Fruit fly (Drosophila melanogaster): ENCODE results near the gene CG31106.

The CG31106 gene

DNA sequence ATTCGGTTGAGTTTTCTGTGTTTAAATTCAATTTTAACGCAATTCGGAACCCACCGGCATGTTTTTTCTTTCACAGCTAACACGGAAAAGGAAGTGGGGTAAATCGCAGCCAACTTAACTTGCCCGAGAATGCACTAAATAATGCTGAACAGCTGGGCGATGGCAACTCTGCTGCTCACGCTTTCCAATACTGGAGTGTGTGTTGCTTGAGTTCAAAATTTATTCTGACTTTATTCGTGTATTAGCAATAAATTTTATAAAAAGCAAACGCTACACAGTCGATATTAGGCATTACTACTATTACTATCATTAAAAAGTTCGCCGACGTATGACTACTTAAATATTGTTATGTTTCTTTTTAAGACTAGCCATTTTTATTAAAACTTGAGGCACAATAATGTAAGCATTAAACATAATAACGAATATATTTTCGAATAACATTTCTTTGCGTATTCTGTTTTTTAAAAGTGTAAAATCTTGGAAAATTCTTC, 31.3 kb downstream of the CG31106 start, which contains the start of the genes RpS27 and Nup37 (continued):
- peak; percentile 91 for TF ChIP-seq zen (tag; optimal IDR thresholded peaks at IDR 0.05)
- peak; percentile 99 for TF ChIP-seq ac (GFP tag; optimal IDR thresholded peaks at IDR 0.05)
- TF ChIP-seq CG14014 (GFP tag; IDR thresholded peaks at IDR 0.05): peak; percentile 95
- peak; percentile 95 for TF ChIP-seq tgo (GFP tag; IDR thresholded peaks at IDR 0.05)
- TF ChIP-seq CG5953 (GFP tag; IDR thresholded peaks at IDR 0.05): peak; percentile 96
- peak; percentile 100 for TF ChIP-seq YL-1 (GFP tag; optimal IDR thresholded peaks at IDR 0.05)
- TF ChIP-seq nerfin-2 (GFP tag; IDR thresholded peaks at IDR 0.05; ENCODE audit: partially characterized antibody): no peak
- TF ChIP-seq h (optimal IDR thresholded peaks at IDR 0.05): no peak
- peak; percentile 100 for TF ChIP-seq caup (GFP tag; optimal IDR thresholded peaks at IDR 0.05; ENCODE audit: severe bottlenecking)
- peak; percentile 99 for TF ChIP-seq CG8089 (GFP tag; optimal IDR thresholded peaks at IDR 0.05)
- TF ChIP-seq CG3163 (GFP tag; optimal IDR thresholded peaks at IDR 0.05): peak; percentile 94
- TF ChIP-seq grau (tag; optimal IDR thresholded peaks at IDR 0.05): peak; percentile 92
- peak; percentile 94 for TF ChIP-seq CG31388 (GFP tag; optimal IDR thresholded peaks at IDR 0.05)
- TF ChIP-seq CG6854 (GFP tag; optimal IDR thresholded peaks at IDR 0.05): peak; percentile 97
- TF ChIP-seq CG4424 (GFP tag; optimal IDR thresholded peaks at IDR 0.05): peak; percentile 98
- peak; percentile 98 for TF ChIP-seq CG30431 (GFP tag; optimal IDR thresholded peaks at IDR 0.05)
- TF ChIP-seq CG7372 (GFP tag; IDR thresholded peaks at IDR 0.05): peak; percentile 94
- peak; percentile 94 to 97 for TF ChIP-seq Pdp1 (GFP tag; optimal IDR thresholded peaks at IDR 0.05)
- TF ChIP-seq CG7357 (GFP tag; IDR thresholded peaks at IDR 0.05): peak; percentile 73
- TF ChIP-seq Ets97D (GFP tag; optimal IDR thresholded peaks at IDR 0.05): peak; percentile 100
- peak; percentile 98 for TF ChIP-seq Vsx1 (GFP tag; optimal IDR thresholded peaks at IDR 0.05)
- TF ChIP-seq Meics (GFP tag; optimal IDR thresholded peaks at IDR 0.05): peak; percentile 99
- peak; percentile 93 for TF ChIP-seq kay (GFP tag; optimal IDR thresholded peaks at IDR 0.05)
- peak; percentile 97 for TF ChIP-seq CG12236 (GFP tag; optimal IDR thresholded peaks at IDR 0.05)
- peak; percentile 67 for TF ChIP-seq BEAF-32 (GFP tag; optimal IDR thresholded peaks at IDR 0.05)
- TF ChIP-seq CG33557 (GFP tag; optimal IDR thresholded peaks at IDR 0.05): peak; percentile 96
- peak; percentile 99 for TF ChIP-seq CrebB (tag; optimal IDR thresholded peaks at IDR 0.05)
- no peak for TF ChIP-seq eve (GFP tag; optimal IDR thresholded peaks at IDR 0.05)
- no peak for TF ChIP-seq CG42726 (GFP tag; IDR thresholded peaks at IDR 0.05; ENCODE audit: partially characterized antibody)
- peak; percentile 82 for TF ChIP-seq CG30020 (tag; optimal IDR thresholded peaks at IDR 0.05)
- peak; percentile 98 for TF ChIP-seq luna (GFP tag; optimal IDR thresholded peaks at IDR 0.05)
- TF ChIP-seq wdn (GFP tag; IDR thresholded peaks at IDR 0.05): peak; percentile 94
- peak; percentile 91 for TF ChIP-seq CG9215 (GFP tag; IDR thresholded peaks at IDR 0.05)
- TF ChIP-seq CG13624 (GFP tag; optimal IDR thresholded peaks at IDR 0.05): peak; percentile 99
- peak; percentile 96 for TF ChIP-seq gt (GFP tag; IDR thresholded peaks at IDR 0.05)
- no peak for TF ChIP-seq br (optimal IDR thresholded peaks at IDR 0.05)
- TF ChIP-seq Scr (GFP tag; IDR thresholded peaks at IDR 0.05; ENCODE audit: partially characterized antibody): peak; percentile 41; the same call in 1 of the 2 replicates
- peak; percentile 98 for TF ChIP-seq CG31441 (GFP tag; IDR thresholded peaks at IDR 0.05)
- peak; percentile 86 for TF ChIP-seq MBD-R2 (GFP tag; IDR thresholded peaks at IDR 0.05)
- 0 out of 3 replicates have a peak, but pooled peaks have one; percentile 44 for TF ChIP-seq knrl (GFP tag; IDR thresholded peaks at IDR 0.05; ENCODE audit: partially characterized antibody)
- TF ChIP-seq CG10979 (tag; optimal IDR thresholded peaks at IDR 0.05): peak; percentile 86
- peak; percentile 89 for TF ChIP-seq CG11695 (GFP tag; IDR thresholded peaks at IDR 0.05)
- TF ChIP-seq row (GFP tag; IDR thresholded peaks at IDR 0.05): peak; percentile 86
- TF ChIP-seq usp (GFP tag; optimal IDR thresholded peaks at IDR 0.05): no peak
- peak; percentile 98 for TF ChIP-seq nau (GFP tag; optimal IDR thresholded peaks at IDR 0.05)
- TF ChIP-seq jing (GFP tag; optimal IDR thresholded peaks at IDR 0.05): peak; percentile 94
- TF ChIP-seq CG10959 (GFP tag; IDR thresholded peaks at IDR 0.05): peak; percentile 95
- peak; percentile 93 for TF ChIP-seq CG11504 (tag; optimal IDR thresholded peaks at IDR 0.05)
- peak; percentile 97 for TF ChIP-seq nmo (GFP tag; optimal IDR thresholded peaks at IDR 0.05)
- peak; percentile 99 for TF ChIP-seq Dad (GFP tag; optimal IDR thresholded peaks at IDR 0.05)
- TF ChIP-seq Deaf1 (tag; optimal IDR thresholded peaks at IDR 0.05): peak; percentile 69

All from whole organism, embryonic.